Worm (Caenorhabditis elegans): Measurements from ENCODE around the gene glt-7.
A peak's percentile ranks its signal among the peaks of the same experiment; 100 is the strongest.

Gene glt-7

DNA sequence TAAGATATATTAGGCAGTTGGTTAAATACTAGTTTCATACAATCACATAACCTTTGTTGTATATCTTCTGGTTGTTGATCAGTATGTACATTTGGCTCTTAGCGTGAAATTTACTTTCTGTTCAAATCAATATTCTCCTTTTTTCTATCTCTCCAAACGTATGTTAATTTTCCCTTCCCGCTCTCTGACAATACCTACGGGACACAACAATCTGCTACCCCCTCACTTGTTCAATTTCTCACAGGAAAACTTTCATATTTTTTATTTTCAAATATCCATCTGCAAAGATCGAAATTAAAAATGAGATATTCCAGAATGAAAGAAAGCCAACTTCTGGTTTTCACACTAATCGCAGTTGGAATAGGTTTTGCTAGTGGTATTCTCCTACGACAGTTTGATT is at the start of gene glt-7:
TSS of gene glt-7 (plus strand) at position 301 of the 400 bp plus-strand sequence.
- no peak for TF ChIP-seq sptf-1 (tag; optimal IDR thresholded peaks at IDR 0.05)
- no peak for TF ChIP-seq bed-3 (GFP tag; optimal IDR thresholded peaks at IDR 0.05)
- no peak for TF ChIP-seq ceh-43 (GFP tag; optimal IDR thresholded peaks at IDR 0.05)
- TF ChIP-seq mls-2 (tag; optimal IDR thresholded peaks at IDR 0.05) = no peak
- TF ChIP-seq nhr-28 (tag; optimal IDR thresholded peaks at IDR 0.05) = no peak
- no peak for TF ChIP-seq M03D4.4 (tag; optimal IDR thresholded peaks at IDR 0.05)
- no peak for TF ChIP-seq nhr-12 (tag; optimal IDR thresholded peaks at IDR 0.05)
- no peak for TF ChIP-seq nhr-76 (tag; optimal IDR thresholded peaks at IDR 0.05)
- TF ChIP-seq lin-32 (GFP tag; optimal IDR thresholded peaks at IDR 0.05) = no peak
- TF ChIP-seq unc-39 (tag; optimal IDR thresholded peaks at IDR 0.05) = no peak
- no peak for TF ChIP-seq drap-1 (GFP tag; optimal IDR thresholded peaks at IDR 0.05)
- TF ChIP-seq lin-13 (tag; optimal IDR thresholded peaks at IDR 0.05) = no peak
- no peak for TF ChIP-seq ham-2 (GFP tag; optimal IDR thresholded peaks at IDR 0.05)
- TF ChIP-seq nhr-2 (tag; optimal IDR thresholded peaks at IDR 0.05) = no peak
- TF ChIP-seq pha-4 (tag; optimal IDR thresholded peaks at IDR 0.05) = no peak
- no peak for TF ChIP-seq unc-62 (GFP tag; optimal IDR thresholded peaks at IDR 0.05)

DNA sequence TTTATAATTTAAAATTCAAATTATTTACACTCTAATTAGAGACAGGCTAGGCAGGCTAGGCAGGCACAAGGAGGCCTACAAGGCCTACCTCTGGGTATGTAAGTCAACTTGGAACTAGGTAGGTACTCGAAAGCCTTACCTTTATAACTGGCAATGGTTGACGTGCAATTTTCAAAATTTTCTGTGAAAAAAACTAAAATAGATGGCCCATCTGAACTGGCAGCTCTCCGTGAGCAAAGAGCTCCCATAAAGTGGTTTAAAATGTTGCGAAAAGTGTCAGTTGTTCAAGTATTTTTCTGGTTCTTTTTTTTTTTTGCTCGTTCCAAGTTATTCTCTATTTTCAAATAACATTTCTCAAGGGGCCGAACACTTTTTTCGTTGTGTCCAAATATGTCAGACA is 47.9 kb upstream of the glt-7 start:
- TF ChIP-seq lsy-2 (tag; optimal IDR thresholded peaks at IDR 0.05) = no peak
- no peak for TF ChIP-seq pha-4 (tag; optimal IDR thresholded peaks at IDR 0.05)
- no peak for TF ChIP-seq bed-3 (GFP tag; optimal IDR thresholded peaks at IDR 0.05)
- no peak for TF ChIP-seq ceh-43 (GFP tag; optimal IDR thresholded peaks at IDR 0.05)
- TF ChIP-seq unc-39 (tag; optimal IDR thresholded peaks at IDR 0.05) = no peak
- TF ChIP-seq snpc-4 (tag; optimal IDR thresholded peaks at IDR 0.05) = no peak
- no peak for TF ChIP-seq nhr-237 (tag; optimal IDR thresholded peaks at IDR 0.05)
- TF ChIP-seq mab-5 (tag; optimal IDR thresholded peaks at IDR 0.05) = no peak
- no peak for TF ChIP-seq cnd-1 (tag; optimal IDR thresholded peaks at IDR 0.05)
- TF ChIP-seq ceh-39 (tag; optimal IDR thresholded peaks at IDR 0.05) = no peak
- no peak for TF ChIP-seq sem-2 (GFP tag; optimal IDR thresholded peaks at IDR 0.05)
- TF ChIP-seq ham-2 (GFP tag; optimal IDR thresholded peaks at IDR 0.05) = no peak

DNA sequence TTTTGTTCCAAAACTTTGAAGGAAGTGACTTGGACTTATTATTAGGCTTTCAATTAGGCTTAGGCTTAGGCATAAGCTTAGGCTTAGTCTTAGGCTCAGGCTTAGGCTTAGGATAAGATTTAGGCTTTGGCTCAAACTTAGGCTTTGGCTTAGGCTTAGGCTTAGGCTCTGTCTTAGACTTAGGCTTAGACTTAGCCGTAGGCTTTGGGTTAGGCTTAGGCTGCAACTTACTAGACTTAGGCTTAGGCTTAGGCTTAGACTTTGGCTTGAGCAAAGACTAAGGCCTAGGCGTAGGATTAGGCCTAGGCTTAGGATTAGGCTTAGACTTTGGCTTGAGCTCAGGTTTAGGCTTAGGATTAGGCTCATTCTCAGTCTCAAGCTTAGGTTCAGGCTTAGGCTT is 47.2 kb upstream of the glt-7 start:
- no peak for TF ChIP-seq lin-32 (GFP tag; optimal IDR thresholded peaks at IDR 0.05)
- TF ChIP-seq ham-2 (GFP tag; optimal IDR thresholded peaks at IDR 0.05) = peak; percentile 22
- TF ChIP-seq lin-13 (tag; optimal IDR thresholded peaks at IDR 0.05) = no peak

DNA sequence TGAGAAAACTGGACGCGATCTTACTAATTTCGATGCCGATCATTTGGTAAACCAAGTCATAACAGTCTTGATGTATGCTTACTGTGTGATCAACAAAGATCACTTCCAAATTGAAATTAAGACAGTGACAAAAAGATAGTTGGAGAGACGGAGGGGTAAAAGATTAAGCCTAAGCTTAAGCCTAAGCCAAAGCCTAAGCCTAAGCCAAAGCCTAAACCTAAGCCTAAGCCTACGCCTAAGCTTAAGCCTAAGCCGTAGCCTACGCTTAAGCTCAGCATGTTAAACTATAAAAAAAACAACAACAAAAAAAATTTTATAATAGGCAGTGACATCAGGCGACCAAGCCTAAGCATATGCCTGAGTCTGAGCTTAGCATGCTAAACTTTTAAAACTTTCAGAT is 34.8 kb upstream of the glt-7 start:
- TF ChIP-seq ham-2 (GFP tag; optimal IDR thresholded peaks at IDR 0.05) (peak; percentile 70), lsy-2 (tag; optimal IDR thresholded peaks at IDR 0.05) (no peak), hlh-1 (tag; optimal IDR thresholded peaks at IDR 0.05) (no peak)

DNA sequence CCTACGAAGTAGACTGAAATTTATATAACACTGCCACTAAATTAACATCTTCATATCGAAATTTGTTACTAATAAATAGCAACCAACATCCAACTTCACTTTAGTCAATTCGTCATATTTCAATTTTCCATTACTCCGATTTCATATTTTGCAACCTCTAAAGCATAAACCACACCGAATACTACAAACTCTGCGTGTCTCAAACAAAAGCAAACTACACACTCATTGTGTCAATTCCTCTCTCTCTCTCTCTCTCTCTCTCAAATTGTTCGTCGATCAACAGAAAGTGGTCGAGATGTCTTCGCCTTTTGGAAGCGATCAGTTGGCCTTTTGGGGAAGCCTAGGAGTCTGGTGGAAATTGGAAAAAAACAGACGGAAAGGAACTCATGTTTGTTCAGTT is 27.4 kb upstream of the glt-7 start:
- TF ChIP-seq bed-3 (GFP tag; optimal IDR thresholded peaks at IDR 0.05) = no peak

DNA sequence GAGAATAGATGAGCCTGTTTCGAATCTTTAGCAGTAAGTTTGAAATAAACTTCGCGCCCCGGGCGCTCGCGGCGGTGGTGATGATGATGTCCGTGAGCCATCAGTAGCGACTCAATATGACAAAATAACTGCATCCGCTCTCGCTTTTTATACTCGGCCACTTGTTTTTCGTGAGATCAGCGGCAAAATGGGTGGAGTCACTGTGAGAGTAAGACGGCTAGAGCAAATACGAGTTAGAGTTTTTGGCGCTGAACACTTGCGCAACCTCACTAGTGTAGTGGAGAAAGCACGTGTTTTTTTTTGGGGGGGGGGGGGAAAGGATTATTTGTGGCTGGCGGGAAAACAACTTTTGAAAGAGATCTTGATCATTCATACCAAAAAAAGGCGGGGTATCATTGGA is 25.6 kb upstream of the glt-7 start, which contains the start of gene W03G1.5:
TSS of gene W03G1.5 (minus strand) at position 101 of the 400 bp plus-strand sequence.
- TF ChIP-seq ceh-83 (GFP tag; optimal IDR thresholded peaks at IDR 0.05) (no peak), mab-5 (tag; optimal IDR thresholded peaks at IDR 0.05) (no peak), tbx-8 (GFP tag; optimal IDR thresholded peaks at IDR 0.05) (no peak), blmp-1 (tag; optimal IDR thresholded peaks at IDR 0.05) (no peak), nhr-28 (tag; optimal IDR thresholded peaks at IDR 0.05) (no peak), ceh-43 (GFP tag; optimal IDR thresholded peaks at IDR 0.05) (no peak), mep-1 (tag; optimal IDR thresholded peaks at IDR 0.05) (no peak), lin-13 (tag; optimal IDR thresholded peaks at IDR 0.05) (no peak), nhr-76 (tag; optimal IDR thresholded peaks at IDR 0.05) (no peak), mls-2 (tag; optimal IDR thresholded peaks at IDR 0.05) (no peak), drap-1 (GFP tag; optimal IDR thresholded peaks at IDR 0.05) (no peak), lin-32 (GFP tag; optimal IDR thresholded peaks at IDR 0.05) (no peak), unc-39 (tag; optimal IDR thresholded peaks at IDR 0.05) (no peak), elt-1 (tag; optimal IDR thresholded peaks at IDR 0.05; ENCODE audit: borderline replicate concordance, insufficient read depth) (no peak), flh-1 (GFP tag; optimal IDR thresholded peaks at IDR 0.05) (no peak), snpc-4 (tag; optimal IDR thresholded peaks at IDR 0.05) (no peak), ham-2 (GFP tag; optimal IDR thresholded peaks at IDR 0.05) (no peak), zip-8 (tag; optimal IDR thresholded peaks at IDR 0.05) (no peak), sptf-1 (tag; optimal IDR thresholded peaks at IDR 0.05) (no peak)

All from whole organism, mixed stage, embryonic.